Fruit fly (Drosophila melanogaster) whole organism, adult: ENCODE measurements around the gene CG15529.

ENCODE experiments used
- cnc ChIP-seq, 2 experiments: fragments of >200 bp; optimal IDR thresholded peaks; 2 replicates each; lab custom pipeline; 2017
- kay ChIP-seq: fragments of 200-800 bp; sonication (Bioruptor generic); peaks from one replicate; lab custom pipeline; 2016; ENCODE audit warnings: missing biosample characterization, missing genetic modification characterization, borderline replicate concordance

dm6 chr3R:30160312-30160942, 8.6 kb downstream of the CG15529 start, which contains the start of gene CG11498:
- no peak for TF ChIP-seq cnc (optimal IDR thresholded peaks at IDR 0.05; lab: Kevin White, UChicago)
- no peak for TF ChIP-seq kay (GFP tag; lab: Kevin White, UChicago)
